Worm (Caenorhabditis elegans): ENCODE data around the gene C26D10.7.

DNA sequence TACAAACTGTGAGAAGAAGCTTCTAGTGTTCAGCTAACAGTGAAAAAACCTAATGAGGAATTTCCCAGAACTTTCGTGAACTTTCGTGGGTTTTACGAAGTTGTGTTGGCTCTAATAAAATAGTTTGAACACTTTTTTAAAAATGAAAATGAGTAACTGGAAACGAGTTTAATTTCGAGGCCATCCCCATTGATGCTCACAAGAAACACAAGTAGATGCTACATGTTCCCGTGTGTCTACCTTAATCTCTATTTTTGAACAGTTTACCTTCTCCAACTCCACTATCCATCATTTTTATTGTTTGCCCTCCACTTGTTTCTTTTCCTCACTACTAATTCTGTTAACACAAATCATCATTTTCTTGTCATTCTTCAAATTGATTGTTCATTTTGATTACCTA is at the start of gene C26D10.7:
- TF ChIP-seq ceh-79 (tag; optimal IDR thresholded peaks at IDR 0.05): no peak
- TF ChIP-seq him-1 (tag; optimal IDR thresholded peaks at IDR 0.05): no peak
- no peak for TF ChIP-seq F52B5.7 (tag; optimal IDR thresholded peaks at IDR 0.05)

Data from whole organism, young adult.